Worm (Caenorhabditis elegans) whole organism, mixed stage, embryonic: ENCODE data around the gene rpl-3.

Experiments
- M03D4.4 ChIP-seq: sonication (generic microtip); optimal IDR thresholded peaks from 2 replicates; lab custom pipeline; 2017; ENCODE audit warnings: mild to moderate bottlenecking, missing genetic modification characterization, missing compliant biosample characterization
- bed-3 ChIP-seq: fragments of 200-800 bp; sonication (Bioruptor generic); optimal IDR thresholded peaks from 3 replicates; lab custom pipeline; 2018; ENCODE audit warnings: mild to moderate bottlenecking, missing genetic modification characterization, moderate library complexity, missing compliant biosample characterization
- blmp-1 ChIP-seq: fragments of 150-350 bp; optimal IDR thresholded peaks from 2 replicates; lab custom pipeline; 2014; ENCODE audit warnings: missing biosample characterization, missing genetic modification characterization
- ceh-39 ChIP-seq: fragments of 150-350 bp; optimal IDR thresholded peaks from 2 replicates; lab custom pipeline; 2014; ENCODE audit warnings: missing biosample characterization, missing genetic modification characterization
- ceh-43 ChIP-seq: fragments of 200-800 bp; sonication (Bioruptor generic); optimal IDR thresholded peaks from 2 replicates; lab custom pipeline; 2018; ENCODE audit warnings: mild to moderate bottlenecking, missing genetic modification characterization, moderate library complexity, missing compliant biosample characterization
- ceh-83 ChIP-seq: fragments of 200-800 bp; sonication (Bioruptor generic); optimal IDR thresholded peaks from 2 replicates; lab custom pipeline; 2018; ENCODE audit warnings: mild to moderate bottlenecking, missing genetic modification characterization, missing compliant biosample characterization
- ces-1 ChIP-seq: fragments of 150-350 bp; optimal IDR thresholded peaks from 2 replicates; lab custom pipeline; 2014; ENCODE audit warnings: missing biosample characterization, missing genetic modification reagents, missing genetic modification characterization
- drap-1 ChIP-seq: fragments of 200-800 bp; sonication (Bioruptor generic); optimal IDR thresholded peaks from 3 replicates; lab custom pipeline; 2018; ENCODE audit warnings: mild to moderate bottlenecking, missing genetic modification characterization, missing compliant biosample characterization
- elt-1 ChIP-seq: sonication (generic microtip); optimal IDR thresholded peaks from 2 replicates; lab custom pipeline; 2017; ENCODE audit warnings: missing genetic modification characterization, mild to moderate bottlenecking, missing compliant biosample characterization, antibody characterized with exemption, moderate library complexity, borderline replicate concordance; ENCODE audit not compliant: insufficient read depth
- elt-3 ChIP-seq: fragments of 150-350 bp; optimal IDR thresholded peaks from 2 replicates; lab custom pipeline; 2014; ENCODE audit warnings: missing biosample characterization, missing genetic modification characterization
- ham-2 ChIP-seq: fragments of 200-800 bp; sonication (Bioruptor generic); optimal IDR thresholded peaks from 2 replicates; lab custom pipeline; 2018; ENCODE audit warnings: mild to moderate bottlenecking, missing genetic modification characterization, missing compliant biosample characterization
- hlh-1 ChIP-seq: fragments of 150-350 bp; optimal IDR thresholded peaks from 2 replicates; lab custom pipeline; 2014; ENCODE audit warnings: missing biosample characterization, missing genetic modification reagents, missing genetic modification characterization
- lin-13 ChIP-seq: fragments of 150-350 bp; optimal IDR thresholded peaks from 2 replicates; lab custom pipeline; 2014; ENCODE audit warnings: missing biosample characterization, missing genetic modification characterization
- lin-32 ChIP-seq: fragments of 200-800 bp; sonication (Bioruptor generic); optimal IDR thresholded peaks from 2 replicates; lab custom pipeline; 2018; ENCODE audit warnings: mild to moderate bottlenecking, missing genetic modification characterization, missing compliant biosample characterization
- lsy-2 ChIP-seq: fragments of 150-350 bp; optimal IDR thresholded peaks from 2 replicates; lab custom pipeline; 2014; ENCODE audit warnings: missing biosample characterization, missing genetic modification characterization
- mab-5 ChIP-seq: fragments of 150-350 bp; optimal IDR thresholded peaks from 2 replicates; lab custom pipeline; 2014; ENCODE audit warnings: missing biosample characterization, missing genetic modification characterization
- mep-1 ChIP-seq: fragments of 150-350 bp; optimal IDR thresholded peaks from 2 replicates; lab custom pipeline; 2017; ENCODE audit warnings: missing biosample characterization, missing genetic modification reagents, missing genetic modification characterization, inconsistent platforms
- mls-2 ChIP-seq: sonication (generic microtip); optimal IDR thresholded peaks from 2 replicates; lab custom pipeline; 2016; ENCODE audit warnings: mild to moderate bottlenecking, missing genetic modification characterization, moderate library complexity, missing compliant biosample characterization
- nhr-12 ChIP-seq: fragments of 150-350 bp; optimal IDR thresholded peaks from 2 replicates; lab custom pipeline; 2014; ENCODE audit warnings: missing biosample characterization, missing genetic modification characterization
- nhr-2 ChIP-seq: fragments of 150-350 bp; optimal IDR thresholded peaks from 2 replicates; lab custom pipeline; 2014; ENCODE audit warnings: missing biosample characterization, missing genetic modification characterization
- nhr-237 ChIP-seq: fragments of 150-350 bp; optimal IDR thresholded peaks from 2 replicates; lab custom pipeline; 2014; ENCODE audit warnings: missing biosample characterization, missing genetic modification characterization
- nhr-28 ChIP-seq: fragments of 150-350 bp; optimal IDR thresholded peaks from 2 replicates; lab custom pipeline; 2014; ENCODE audit warnings: missing biosample characterization, missing genetic modification characterization
- nhr-76 ChIP-seq: sonication (generic microtip); optimal IDR thresholded peaks from 2 replicates; lab custom pipeline; 2017; ENCODE audit warnings: missing biosample characterization, missing genetic modification characterization
- pha-4 ChIP-seq: fragments of 150-350 bp; optimal IDR thresholded peaks from 2 replicates; lab custom pipeline; 2018; ENCODE audit warnings: missing biosample characterization, missing genetic modification reagents, missing genetic modification characterization
- sem-2 ChIP-seq: fragments of 200-800 bp; sonication (Bioruptor generic); optimal IDR thresholded peaks from 2 replicates; lab custom pipeline; 2018; ENCODE audit warnings: mild to moderate bottlenecking, missing genetic modification characterization, missing compliant biosample characterization
- snpc-4 ChIP-seq: fragments of 150-350 bp; optimal IDR thresholded peaks from 2 replicates; lab custom pipeline; 2014; ENCODE audit warnings: missing biosample characterization, missing genetic modification characterization
- sptf-1 ChIP-seq: sonication (generic microtip); optimal IDR thresholded peaks from 2 replicates; lab custom pipeline; 2017; ENCODE audit warnings: mild to moderate bottlenecking, missing genetic modification characterization, moderate library complexity, missing compliant biosample characterization
- tbx-8 ChIP-seq: fragments of 200-800 bp; sonication (Bioruptor generic); optimal IDR thresholded peaks from 2 replicates; lab custom pipeline; 2018; ENCODE audit warnings: mild to moderate bottlenecking, missing genetic modification characterization, moderate library complexity, missing compliant biosample characterization
- unc-120 ChIP-seq: sonication (generic microtip); optimal IDR thresholded peaks from 2 replicates; lab custom pipeline; 2017; ENCODE audit warnings: missing genetic modification characterization, missing compliant biosample characterization; ENCODE audit not compliant: poor library complexity, severe bottlenecking
- unc-39 ChIP-seq: fragments of 150-350 bp; optimal IDR thresholded peaks from 2 replicates; lab custom pipeline; 2014; ENCODE audit warnings: missing biosample characterization, missing genetic modification characterization
- unc-62 ChIP-seq: fragments of 150-350 bp; optimal IDR thresholded peaks from 2 replicates; lab custom pipeline; 2014; ENCODE audit warnings: missing biosample characterization, missing genetic modification reagents, missing genetic modification characterization
- zip-8 ChIP-seq: fragments of 150-350 bp; optimal IDR thresholded peaks from 2 replicates; lab custom pipeline; 2014; ENCODE audit warnings: missing biosample characterization, missing genetic modification characterization
- ztf-11 ChIP-seq: fragments of 150-350 bp; optimal IDR thresholded peaks from 2 replicates; lab custom pipeline; 2014; ENCODE audit warnings: missing biosample characterization, missing genetic modification characterization

Gene rpl-3

ce11 chrIII:3874492-3874891 is 6.8 kb downstream of the rpl-3 start:
- peak; percentile 68 for TF ChIP-seq elt-3
- no peak for TF ChIP-seq nhr-2 (tag; lab: Kevin White, UChicago)
- no peak for TF ChIP-seq hlh-1
- no peak for TF ChIP-seq pha-4 (tag; lab: Kevin White, UChicago)
- TF ChIP-seq drap-1 (GFP tag; lab: Kevin White, UChicago): no peak
- no peak for TF ChIP-seq nhr-237 (tag; lab: Kevin White, UChicago)
- TF ChIP-seq nhr-76: no peak
- no peak for TF ChIP-seq bed-3
- peak; percentile 43 for TF ChIP-seq elt-1 (tag; lab: Kevin White, UChicago)
- TF ChIP-seq lsy-2: no peak
- no peak for TF ChIP-seq lin-32
- no peak for TF ChIP-seq ces-1 (GFP tag; lab: Kevin White, UChicago)
- no peak for TF ChIP-seq lin-13
- no peak for TF ChIP-seq unc-39 (tag; lab: Kevin White, UChicago)
- no peak for TF ChIP-seq mls-2 (tag; lab: Kevin White, UChicago)
- no peak for TF ChIP-seq mep-1
- no peak for TF ChIP-seq sem-2

- TF ChIP-seq ham-2 (GFP tag; lab: Kevin White, UChicago): no peak
- no peak for TF ChIP-seq unc-120 (tag; lab: Kevin White, UChicago)
- TF ChIP-seq sem-2: no peak
- TF ChIP-seq pha-4 (tag; lab: Kevin White, UChicago): no peak
Measured at ce11 chrIII:3874895-3875294, 7.2 kb downstream of the rpl-3 start.

ce11 chrIII:3875608-3876007 is 8.0 kb downstream of the rpl-3 start:
- no peak for TF ChIP-seq M03D4.4 (tag; lab: Kevin White, UChicago)
- TF ChIP-seq pha-4 (tag; lab: Kevin White, UChicago): no peak
- TF ChIP-seq elt-1 (tag; lab: Kevin White, UChicago): no peak
- TF ChIP-seq sptf-1 (tag; lab: Kevin White, UChicago): no peak
- TF ChIP-seq nhr-12 (tag; lab: Kevin White, UChicago): no peak
- no peak for TF ChIP-seq sem-2
- no peak for TF ChIP-seq drap-1 (GFP tag; lab: Kevin White, UChicago)
- TF ChIP-seq ztf-11 (tag; lab: Kevin White, UChicago): no peak
- no peak for TF ChIP-seq nhr-28 (tag; lab: Kevin White, UChicago)
- TF ChIP-seq unc-120 (tag; lab: Kevin White, UChicago): no peak
- no peak for TF ChIP-seq snpc-4 (tag; lab: Kevin White, UChicago)
- TF ChIP-seq bed-3: no peak
- no peak for TF ChIP-seq blmp-1 (tag; lab: Kevin White, UChicago)
- no peak for TF ChIP-seq ham-2 (GFP tag; lab: Kevin White, UChicago)
- no peak for TF ChIP-seq ceh-39 (tag; lab: Kevin White, UChicago)
- TF ChIP-seq lin-13: no peak
- no peak for TF ChIP-seq unc-39 (tag; lab: Kevin White, UChicago)
- TF ChIP-seq zip-8 (tag; lab: Kevin White, UChicago): no peak
- TF ChIP-seq unc-62 (GFP tag; lab: Kevin White, UChicago): no peak
- TF ChIP-seq, all 35 proteins: peak for 0

ce11 chrIII:3876197-3876897 is 8.7 kb downstream of the rpl-3 start:
- TF ChIP-seq mab-5 (tag; lab: Kevin White, UChicago): no peak
- no peak for TF ChIP-seq lin-13
- TF ChIP-seq hlh-1: no peak
- no peak for TF ChIP-seq elt-3
- TF ChIP-seq zip-8 (tag; lab: Kevin White, UChicago): peak; percentile 97
- TF ChIP-seq mep-1: no peak
- TF ChIP-seq tbx-8 (GFP tag; lab: Kevin White, UChicago): no peak
- TF ChIP-seq ceh-43 (GFP tag; lab: Kevin White, UChicago): no peak
- peak; percentile 6 for TF ChIP-seq sptf-1 (tag; lab: Kevin White, UChicago)
- no peak for TF ChIP-seq M03D4.4 (tag; lab: Kevin White, UChicago)
- no peak for TF ChIP-seq sem-2
- no peak for TF ChIP-seq nhr-237 (tag; lab: Kevin White, UChicago)
- TF ChIP-seq elt-1 (tag; lab: Kevin White, UChicago): no peak
- no peak for TF ChIP-seq blmp-1 (tag; lab: Kevin White, UChicago)
- TF ChIP-seq nhr-28 (tag; lab: Kevin White, UChicago): no peak
- TF ChIP-seq unc-120 (tag; lab: Kevin White, UChicago): no peak
- TF ChIP-seq nhr-2 (tag; lab: Kevin White, UChicago): peak; percentile 84
- TF ChIP-seq snpc-4 (tag; lab: Kevin White, UChicago): no peak
- TF ChIP-seq lin-32: no peak
- no peak for TF ChIP-seq mls-2 (tag; lab: Kevin White, UChicago)
- no peak for TF ChIP-seq nhr-76
- peak; percentile 3 for TF ChIP-seq ztf-11 (tag; lab: Kevin White, UChicago)
- TF ChIP-seq ceh-83 (GFP tag; lab: Kevin White, UChicago): no peak
- no peak for TF ChIP-seq nhr-12 (tag; lab: Kevin White, UChicago)
- TF ChIP-seq, all 35 proteins: peak for 4
